Worm (Caenorhabditis elegans): ENCODE measurements around the gene mrps-7.
"Not testable (repeated sequence)": the region's sequence is repeated elsewhere in the genome, so short reads cannot be mapped to it uniquely, and the experiment has no call there.

ce11 chrIV:14763348-14763747 is 4.2 kb downstream of the mrps-7 start:
- TF ChIP-seq hlh-1 (tag; optimal IDR thresholded peaks at IDR 0.05); nhr-76 (tag; optimal IDR thresholded peaks at IDR 0.05); snpc-4 (tag; optimal IDR thresholded peaks at IDR 0.05); nhr-12 (tag; optimal IDR thresholded peaks at IDR 0.05); sem-2 (GFP tag; optimal IDR thresholded peaks at IDR 0.05); ceh-39 (tag; optimal IDR thresholded peaks at IDR 0.05); nhr-28 (tag; optimal IDR thresholded peaks at IDR 0.05); nhr-237 (tag; optimal IDR thresholded peaks at IDR 0.05); ham-2 (GFP tag; optimal IDR thresholded peaks at IDR 0.05); mls-2 (tag; optimal IDR thresholded peaks at IDR 0.05); lsy-2 (tag; optimal IDR thresholded peaks at IDR 0.05): not testable (repeated sequence)

All from whole organism, mixed stage, embryonic.